Worm (Caenorhabditis elegans) whole organism, L2 larva: ENCODE measurements around the gene srh-139.

ENCODE experiments used
- R02D3.7 ChIP-seq: fragments of 150-350 bp; optimal IDR thresholded peaks from 2 replicates; lab custom pipeline; 2014; ENCODE audit warnings: missing biosample characterization, missing genetic modification characterization
- ZK546.5 ChIP-seq: sonication (generic microtip); optimal IDR thresholded peaks from 2 replicates; lab custom pipeline; 2017; ENCODE audit warnings: missing biosample characterization, missing genetic modification characterization
- alr-1 ChIP-seq: fragments of 150-350 bp; optimal IDR thresholded peaks from 2 replicates; lab custom pipeline; 2014; ENCODE audit warnings: missing biosample characterization, missing genetic modification characterization
- ama-1 ChIP-seq: fragments of 150-350 bp; optimal IDR thresholded peaks from 2 replicates; lab custom pipeline; 2018; ENCODE audit warnings: inconsistent platforms
- crh-2 ChIP-seq: sonication (generic microtip); optimal IDR thresholded peaks from 2 replicates; lab custom pipeline; 2017; ENCODE audit warnings: missing biosample characterization, missing genetic modification characterization
- egl-27 ChIP-seq: sonication (generic microtip); optimal IDR thresholded peaks from 3 replicates; lab custom pipeline; 2017; ENCODE audit warnings: missing biosample characterization, missing genetic modification reagents, missing genetic modification characterization
- lin-39 ChIP-seq: fragments of 150-350 bp; optimal IDR thresholded peaks from 2 replicates; lab custom pipeline; 2014; ENCODE audit warnings: missing biosample characterization, missing genetic modification reagents, missing genetic modification characterization
- mdl-1 ChIP-seq, 2 experiments: fragments of 150-350 bp in 1 of 2; sonication (generic microtip) in 1 of 2; optimal IDR thresholded peaks; 2 replicates each; lab custom pipeline; 2017; ENCODE audit warnings: missing biosample characterization in 2 of 2, missing genetic modification characterization in 2 of 2
- nhr-11 ChIP-seq: fragments of 150-350 bp; optimal IDR thresholded peaks from 2 replicates; lab custom pipeline; 2014; ENCODE audit warnings: missing biosample characterization, missing genetic modification characterization
- nhr-129 ChIP-seq: fragments of 150-350 bp; optimal IDR thresholded peaks from 2 replicates; lab custom pipeline; 2014; ENCODE audit warnings: missing biosample characterization, missing genetic modification characterization
- skn-1 ChIP-seq: sonication (generic microtip); optimal IDR thresholded peaks from 2 replicates; lab custom pipeline; 2017; ENCODE audit warnings: missing biosample characterization, missing genetic modification characterization
- snpc-4 ChIP-seq: fragments of 150-350 bp; optimal IDR thresholded peaks from 2 replicates; lab custom pipeline; 2014; ENCODE audit warnings: missing biosample characterization, missing genetic modification characterization
- unc-39 ChIP-seq: fragments of 150-350 bp; optimal IDR thresholded peaks from 2 replicates; lab custom pipeline; 2014; ENCODE audit warnings: missing biosample characterization, missing genetic modification characterization
- unc-62 ChIP-seq: fragments of 150-350 bp; optimal IDR thresholded peaks from 2 replicates; lab custom pipeline; 2014; ENCODE audit warnings: missing biosample characterization, missing genetic modification reagents, missing genetic modification characterization

- no peak for TF ChIP-seq ama-1 (lab: Kevin White, UChicago)
- no peak for TF ChIP-seq skn-1 (tag; lab: Kevin White, UChicago)
- TF ChIP-seq nhr-11, result no peak
- TF ChIP-seq unc-62, result no peak
- no peak for TF ChIP-seq R02D3.7
- no peak for TF ChIP-seq alr-1
- TF ChIP-seq mdl-1 (tag; optimal IDR thresholded peaks at IDR 0.05; lab: Kevin White, UChicago), result no peak
- no peak for TF ChIP-seq egl-27 (tag; lab: Kevin White, UChicago)
- TF ChIP-seq unc-39 (tag; lab: Kevin White, UChicago), result no peak
- TF ChIP-seq nhr-129 (tag; lab: Kevin White, UChicago), result no peak
- TF ChIP-seq lin-39 (tag; lab: Kevin White, UChicago), result no peak
- TF ChIP-seq snpc-4 (tag; lab: Kevin White, UChicago), result no peak
- TF ChIP-seq ZK546.5 (tag; lab: Kevin White, UChicago), result no peak
- no peak for TF ChIP-seq crh-2 (tag; lab: Kevin White, UChicago)
Observed at ce11 chrV:16470916-16471315, 12.9 kb upstream of the srh-139 start, which contains the start of gene srh-138.
